Worm (Caenorhabditis elegans): Measurements from ENCODE around the gene vha-2.

Gene vha-2

ce11 chrIII:9765465-9765900 lies 16.5 kb upstream of the vha-2 start (continued):
- TF ChIP-seq T26A8.4 (GFP tag; IDR thresholded peaks at IDR 0.05) (peak; percentile 99), T20F7.1 (GFP tag; optimal IDR thresholded peaks at IDR 0.05) (peak; percentile 92), sdz-12 (GFP tag; optimal IDR thresholded peaks at IDR 0.05) (peak; percentile 97), Y48G9A.11 (GFP tag; IDR thresholded peaks at IDR 0.05) (peak; percentile 63; the same call in 1 of the 2 replicates), ztf-11 (tag; optimal IDR thresholded peaks at IDR 0.05) (no peak), nhr-48 (tag; optimal IDR thresholded peaks at IDR 0.05) (peak; percentile 96), zag-1 (tag; optimal IDR thresholded peaks at IDR 0.05) (peak; percentile 80), spr-3 (GFP tag; optimal IDR thresholded peaks at IDR 0.05) (peak; percentile 98), F49E8.2 (tag; optimal IDR thresholded peaks at IDR 0.05; ENCODE audit: borderline replicate concordance) (no peak), egl-43 (GFP tag; IDR thresholded peaks at IDR 0.05) (peak; percentile 98), Y5F2A.4 (GFP tag; optimal IDR thresholded peaks at IDR 0.05) (peak; percentile 92), pha-4 (GFP tag; IDR thresholded peaks at IDR 0.05) (peak; percentile 98), pha-4 (tag; optimal IDR thresholded peaks at IDR 0.05) (no peak), gei-8 (GFP tag; optimal IDR thresholded peaks at IDR 0.05) (peak; percentile 98), ceh-20 (GFP tag; IDR thresholded peaks at IDR 0.05) (peak; percentile 98), mxl-3 (GFP tag; optimal IDR thresholded peaks at IDR 0.05) (peak; percentile 99), fos-1 (tag; optimal IDR thresholded peaks at IDR 0.05) (peak; percentile 87), rbr-2 (tag; optimal IDR thresholded peaks at IDR 0.05) (peak; percentile 98), egl-27 (tag; optimal IDR thresholded peaks at IDR 0.05) (peak; percentile 19), mxl-2 (GFP tag; conservative IDR thresholded peaks at IDR 0.05) (peak; percentile 93), set-16 (GFP tag; IDR thresholded peaks at IDR 0.05) (peak; percentile 91), lsy-2 (tag; optimal IDR thresholded peaks at IDR 0.05) (peak; percentile 99 to 100), attf-4 (tag; optimal IDR thresholded peaks at IDR 0.05) (no peak), lim-7 (GFP tag; IDR thresholded peaks at IDR 0.05) (peak; percentile 65), F44E2.7 (GFP tag; IDR thresholded peaks at IDR 0.05) (peak; percentile 73; the same call in 1 of the 2 replicates), ceh-82 (tag; optimal IDR thresholded peaks at IDR 0.05) (peak; percentile 8), zfp-2 (tag; optimal IDR thresholded peaks at IDR 0.05) (peak; percentile 92), nhr-76 (tag; optimal IDR thresholded peaks at IDR 0.05) (peak; percentile 74), nhr-25 (tag; optimal IDR thresholded peaks at IDR 0.05; ENCODE audit: borderline replicate concordance, insufficient read depth) (peak; percentile 98), R02D3.7 (tag; optimal IDR thresholded peaks at IDR 0.05) (no peak), fkh-10 (GFP tag; optimal IDR thresholded peaks at IDR 0.05) (peak; percentile 88), nhr-41 (GFP tag; IDR thresholded peaks at IDR 0.05) (peak; percentile 96), php-3 (GFP tag; IDR thresholded peaks at IDR 0.05) (peak; percentile 96), duxl-1 (tag; optimal IDR thresholded peaks at IDR 0.05; ENCODE audit: poor library complexity) (peak; percentile 96), aha-1 (tag) (peak; percentile 100), zip-2 (tag; optimal IDR thresholded peaks at IDR 0.05) (peak; percentile 82), nhr-42 (GFP tag; IDR thresholded peaks at IDR 0.05) (peak; percentile 97), ztf-7 (tag; optimal IDR thresholded peaks at IDR 0.05) (peak; percentile 88)

DNA sequence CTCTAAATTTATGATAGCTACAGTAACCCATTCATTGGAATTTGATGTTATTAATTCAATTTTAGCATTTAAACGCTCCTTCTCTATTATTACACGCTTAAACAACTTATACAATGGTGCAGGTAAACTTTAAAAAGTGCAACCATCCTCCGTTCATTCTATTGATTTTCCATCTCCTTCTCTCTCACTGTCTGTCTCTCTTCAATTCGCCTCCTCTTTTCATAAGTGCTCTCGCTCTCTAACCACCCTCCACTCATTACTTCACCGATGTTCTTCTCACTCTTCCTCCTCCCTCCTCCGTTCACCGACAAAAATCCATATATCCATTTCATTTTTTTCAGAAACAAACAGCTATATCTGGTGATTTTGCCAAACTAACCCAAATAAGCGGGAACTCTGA lies 15.8 kb upstream of the vha-2 start, which contains the start of gene cbp-1:
Gene cbp-1 (plus strand): TSS at position 335 of the 400 bp plus-strand sequence.
- TF ChIP-seq dmd-6 (GFP tag; IDR thresholded peaks at IDR 0.05) = 0 out of 2 replicates have a peak, but pooled peaks have one; percentile 11
- peak; percentile 11 for TF ChIP-seq duxl-1 (tag; optimal IDR thresholded peaks at IDR 0.05; ENCODE audit: poor library complexity)
- TF ChIP-seq hmg-1.1 (GFP tag; IDR thresholded peaks at IDR 0.05) = peak; percentile 39; the same call in 1 of the 2 replicates
- TF ChIP-seq lsy-2 (tag; optimal IDR thresholded peaks at IDR 0.05) = peak; percentile 4 to 70
- TF ChIP-seq hlh-11 (tag; optimal IDR thresholded peaks at IDR 0.05) = peak; percentile 1
- no peak for TF ChIP-seq zip-11 (GFP tag; IDR thresholded peaks at IDR 0.05)
- no peak for TF ChIP-seq daf-16 (GFP tag; optimal IDR thresholded peaks at IDR 0.05)
- no peak for TF ChIP-seq daf-16 (tag; optimal IDR thresholded peaks at IDR 0.05)
- TF ChIP-seq hlh-30 (tag; optimal IDR thresholded peaks at IDR 0.05; ENCODE audit: insufficient read depth) = peak; percentile 8
- peak; percentile 20 for TF ChIP-seq mep-1 (tag; optimal IDR thresholded peaks at IDR 0.05)
- TF ChIP-seq aha-1 (tag) = peak; percentile 97
- TF ChIP-seq ceh-28 (tag; optimal IDR thresholded peaks at IDR 0.05) = peak; percentile 11
- TF ChIP-seq mes-2 (tag; optimal IDR thresholded peaks at IDR 0.05; ENCODE audit: poor library complexity, severe bottlenecking) = peak; percentile 63
- no peak for TF ChIP-seq F37D6.2 (tag; optimal IDR thresholded peaks at IDR 0.05)
- TF ChIP-seq dve-1 (tag; optimal IDR thresholded peaks at IDR 0.05; ENCODE audit: insufficient read depth) = peak; percentile 33
- peak; percentile 20 for TF ChIP-seq nhr-28 (tag; optimal IDR thresholded peaks at IDR 0.05)
- TF ChIP-seq ceh-62 (tag; optimal IDR thresholded peaks at IDR 0.05) = no peak

Measured in whole organism, L4 larva.